Worm (Caenorhabditis elegans) whole organism, late embryonic: ENCODE measurements around the gene W02B8.1.

Experiments used
- C08G9.2 ChIP-seq: sonication (generic microtip); optimal IDR thresholded peaks from 2 replicates; lab custom pipeline; 2016; ENCODE audit warnings: mild to moderate bottlenecking, missing genetic modification characterization, moderate library complexity, missing compliant biosample characterization
- hlh-8 ChIP-seq: sonication (generic microtip); optimal IDR thresholded peaks from 2 replicates; lab custom pipeline; 2016; ENCODE audit warnings: missing genotype, missing genetic modification characterization, missing compliant biosample characterization
- lin-11 ChIP-seq: fragments of 200-800 bp; sonication (Bioruptor generic); optimal IDR thresholded peaks from 2 replicates; lab custom pipeline; 2018; ENCODE audit warnings: mild to moderate bottlenecking, missing genetic modification characterization, missing compliant biosample characterization
- odd-2 ChIP-seq: sonication (generic microtip); optimal IDR thresholded peaks from 2 replicates; lab custom pipeline; 2017; ENCODE audit warnings: antibody characterized with exemption, mild to moderate bottlenecking, missing genetic modification characterization, missing compliant biosample characterization
- pag-3 ChIP-seq: sonication (generic microtip); optimal IDR thresholded peaks from 2 replicates; lab custom pipeline; 2016; ENCODE audit warnings: missing compliant biosample characterization, missing genetic modification characterization, borderline replicate concordance
- tbx-7 ChIP-seq: sonication (generic microtip); optimal IDR thresholded peaks from 2 replicates; lab custom pipeline; 2016; ENCODE audit warnings: missing genotype, missing genetic modification characterization, missing compliant biosample characterization

- no peak for TF ChIP-seq pag-3
- no peak for TF ChIP-seq C08G9.2 (tag; lab: Kevin White, UChicago)
- TF ChIP-seq tbx-7 (tag; lab: Kevin White, UChicago): no peak
- no peak for TF ChIP-seq lin-11 (tag; lab: Kevin White, UChicago)
- no peak for TF ChIP-seq hlh-8 (tag; lab: Kevin White, UChicago)
- no peak for TF ChIP-seq odd-2 (tag; lab: Kevin White, UChicago)
Measured at ce11 chrII:13855352-13855751, 46.6 kb downstream of the W02B8.1 start.
